Worm (Caenorhabditis elegans): ENCODE measurements around the gene Y37E11B.5.
A peak's percentile ranks its signal among the peaks of the same experiment; 100 is the strongest.

Y37E11B.5 gene

DNA sequence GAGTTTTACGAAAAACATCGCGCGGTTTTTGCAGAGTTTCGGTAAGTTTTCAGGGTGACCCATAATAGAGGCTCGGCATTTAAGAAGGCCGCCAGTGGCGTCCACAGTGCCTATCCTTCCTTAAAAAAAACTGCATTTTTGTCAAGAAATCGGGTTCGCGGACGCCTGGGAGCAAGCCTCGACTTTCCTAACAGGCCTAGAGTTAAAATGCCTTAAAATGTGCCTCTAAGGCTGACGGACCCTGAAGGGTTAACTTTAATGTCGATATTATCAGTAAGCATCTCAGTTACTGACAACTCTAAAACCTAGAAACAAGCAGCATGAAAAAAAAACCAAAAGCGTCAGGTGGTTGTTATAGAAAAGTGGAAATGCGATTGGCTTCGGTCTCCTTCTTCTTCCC is 39.2 kb downstream of the Y37E11B.5 start:
- TF ChIP-seq drap-1 (GFP tag; optimal IDR thresholded peaks at IDR 0.05) (no peak), lsy-2 (tag; optimal IDR thresholded peaks at IDR 0.05) (no peak)

DNA sequence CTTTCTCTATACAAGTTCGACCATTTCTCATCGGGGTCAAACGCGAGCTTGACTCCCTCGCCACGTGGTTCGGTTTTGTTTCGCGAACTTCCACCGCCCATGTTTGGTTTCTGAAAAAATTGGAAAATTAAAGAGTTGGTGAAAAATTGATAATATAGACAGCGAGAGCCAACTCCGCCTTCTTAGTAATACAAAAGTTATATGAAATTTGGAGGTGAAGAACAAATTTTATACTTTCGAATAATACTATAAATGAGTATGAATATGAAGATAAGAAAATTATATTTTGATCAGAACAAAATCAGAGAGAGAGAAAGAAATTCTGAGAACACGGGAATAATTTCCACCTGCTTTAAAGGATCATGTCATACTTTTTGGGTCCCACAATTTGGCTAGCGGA is 41.0 kb downstream of the Y37E11B.5 start, which contains the start of gene osm-9:
Gene osm-9 (minus strand): TSS at position 101 of the 400 bp plus-strand sequence.
- TF ChIP-seq drap-1 (GFP tag; optimal IDR thresholded peaks at IDR 0.05) (no peak), zip-8 (tag; optimal IDR thresholded peaks at IDR 0.05) (no peak), mab-5 (tag; optimal IDR thresholded peaks at IDR 0.05) (no peak), sem-2 (GFP tag; optimal IDR thresholded peaks at IDR 0.05) (no peak), hlh-1 (tag; optimal IDR thresholded peaks at IDR 0.05) (no peak), unc-39 (tag; optimal IDR thresholded peaks at IDR 0.05) (no peak), lin-13 (tag; optimal IDR thresholded peaks at IDR 0.05) (no peak), flh-1 (GFP tag; optimal IDR thresholded peaks at IDR 0.05) (no peak), lin-32 (GFP tag; optimal IDR thresholded peaks at IDR 0.05) (no peak)

DNA sequence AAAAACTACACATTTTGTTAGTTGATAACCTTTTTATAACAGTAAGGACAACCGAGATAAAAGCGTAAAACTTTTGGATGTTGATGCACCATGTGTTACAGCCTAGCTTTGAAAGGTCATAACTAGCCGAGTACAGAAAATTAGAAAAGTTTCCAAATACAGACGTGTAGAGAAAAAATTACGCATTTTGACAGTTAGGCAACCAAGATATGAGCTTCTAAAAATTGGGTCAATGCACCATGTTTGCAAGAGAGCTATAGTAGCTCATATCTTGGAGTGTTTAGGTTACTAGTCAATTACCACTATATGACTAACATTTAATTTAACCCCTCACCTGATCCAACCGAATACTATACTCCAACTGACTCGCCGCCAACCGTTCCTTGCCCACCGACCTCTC is 45.4 kb downstream of the Y37E11B.5 start:
- no peak for TF ChIP-seq nhr-28 (tag; optimal IDR thresholded peaks at IDR 0.05)
- TF ChIP-seq nhr-237 (tag; optimal IDR thresholded peaks at IDR 0.05) = no peak
- TF ChIP-seq ceh-39 (tag; optimal IDR thresholded peaks at IDR 0.05) = no peak
- no peak for TF ChIP-seq ceh-43 (GFP tag; optimal IDR thresholded peaks at IDR 0.05)
- no peak for TF ChIP-seq elt-1 (tag; optimal IDR thresholded peaks at IDR 0.05; ENCODE audit: borderline replicate concordance, insufficient read depth)

DNA sequence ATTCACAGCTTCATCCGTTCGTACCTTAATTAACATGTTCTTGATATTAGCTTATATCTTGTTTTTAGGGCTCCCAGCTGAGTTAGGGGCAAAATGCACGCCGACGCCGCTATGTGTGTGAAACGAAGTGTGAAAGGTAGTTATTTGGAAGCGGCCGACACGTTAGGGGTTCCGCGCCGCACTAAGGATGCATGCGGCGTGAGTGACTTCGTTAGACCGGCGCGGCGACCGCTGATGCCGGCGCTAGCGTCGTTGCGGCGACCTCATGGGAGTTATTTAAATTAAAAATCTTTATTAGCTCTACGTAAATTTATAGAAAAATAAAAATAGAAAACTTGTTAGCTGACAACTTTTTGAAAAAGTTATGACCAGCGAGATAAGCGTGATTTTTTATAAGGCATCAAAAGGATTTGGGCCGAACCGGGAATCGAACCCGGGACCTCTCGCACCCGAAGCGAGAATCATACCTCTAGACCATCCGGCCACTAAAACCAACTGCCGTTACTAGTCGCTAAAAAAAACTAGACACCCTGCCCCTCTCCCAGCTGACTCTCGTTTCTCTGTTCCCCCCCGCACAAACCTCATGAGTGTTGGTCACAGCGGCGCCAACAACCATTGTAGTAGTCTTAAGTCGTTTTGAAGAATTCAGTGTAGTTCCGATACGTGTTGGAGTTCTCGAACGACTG is 46.4 kb downstream of the Y37E11B.5 start:
- no peak for TF ChIP-seq elt-3 (tag; optimal IDR thresholded peaks at IDR 0.05)
- TF ChIP-seq zip-8 (tag; optimal IDR thresholded peaks at IDR 0.05) = no peak
- no peak for TF ChIP-seq ztf-11 (tag; optimal IDR thresholded peaks at IDR 0.05)
- no peak for TF ChIP-seq unc-39 (tag; optimal IDR thresholded peaks at IDR 0.05)
- no peak for TF ChIP-seq lin-13 (tag; optimal IDR thresholded peaks at IDR 0.05)
- no peak for TF ChIP-seq ceh-39 (tag; optimal IDR thresholded peaks at IDR 0.05)
- TF ChIP-seq sem-2 (GFP tag; optimal IDR thresholded peaks at IDR 0.05) = peak; percentile 60
- TF ChIP-seq nhr-12 (tag; optimal IDR thresholded peaks at IDR 0.05) = no peak
- no peak for TF ChIP-seq nhr-2 (tag; optimal IDR thresholded peaks at IDR 0.05)
- TF ChIP-seq tbx-8 (GFP tag; optimal IDR thresholded peaks at IDR 0.05) = peak; percentile 40
- no peak for TF ChIP-seq pha-4 (tag; optimal IDR thresholded peaks at IDR 0.05)
- TF ChIP-seq M03D4.4 (tag; optimal IDR thresholded peaks at IDR 0.05) = peak; percentile 83
- TF ChIP-seq unc-120 (tag; optimal IDR thresholded peaks at IDR 0.05; ENCODE audit: poor library complexity, severe bottlenecking) = peak; percentile 44
- TF ChIP-seq ham-2 (GFP tag; optimal IDR thresholded peaks at IDR 0.05) = no peak
- TF ChIP-seq lin-32 (GFP tag; optimal IDR thresholded peaks at IDR 0.05) = peak; percentile 8
- TF ChIP-seq elt-1 (tag; optimal IDR thresholded peaks at IDR 0.05; ENCODE audit: borderline replicate concordance, insufficient read depth) = no peak
- no peak for TF ChIP-seq hlh-1 (tag; optimal IDR thresholded peaks at IDR 0.05)
- no peak for TF ChIP-seq ces-1 (GFP tag; optimal IDR thresholded peaks at IDR 0.05)
- peak; percentile 72 for TF ChIP-seq sptf-1 (tag; optimal IDR thresholded peaks at IDR 0.05)
- no peak for TF ChIP-seq unc-62 (GFP tag; optimal IDR thresholded peaks at IDR 0.05)
- no peak for TF ChIP-seq mab-5 (tag; optimal IDR thresholded peaks at IDR 0.05)
- TF ChIP-seq flh-1 (GFP tag; optimal IDR thresholded peaks at IDR 0.05) = peak; percentile 59
- TF ChIP-seq lsy-2 (tag; optimal IDR thresholded peaks at IDR 0.05) = no peak
- TF ChIP-seq nhr-237 (tag; optimal IDR thresholded peaks at IDR 0.05) = no peak
- peak; percentile 72 for TF ChIP-seq ceh-83 (GFP tag; optimal IDR thresholded peaks at IDR 0.05)
- peak; percentile 73 for TF ChIP-seq mls-2 (tag; optimal IDR thresholded peaks at IDR 0.05)
- TF ChIP-seq ceh-43 (GFP tag; optimal IDR thresholded peaks at IDR 0.05) = peak; percentile 16
- TF ChIP-seq nhr-76 (tag; optimal IDR thresholded peaks at IDR 0.05) = no peak
- no peak for TF ChIP-seq blmp-1 (tag; optimal IDR thresholded peaks at IDR 0.05)
- peak; percentile 67 for TF ChIP-seq cnd-1 (tag; optimal IDR thresholded peaks at IDR 0.05)
- peak; percentile 58 for TF ChIP-seq drap-1 (GFP tag; optimal IDR thresholded peaks at IDR 0.05)
- TF ChIP-seq nhr-28 (tag; optimal IDR thresholded peaks at IDR 0.05) = no peak
- TF ChIP-seq bed-3 (GFP tag; optimal IDR thresholded peaks at IDR 0.05) = peak; percentile 25
- TF ChIP-seq snpc-4 (tag; optimal IDR thresholded peaks at IDR 0.05) = no peak
- TF ChIP-seq mep-1 (tag; optimal IDR thresholded peaks at IDR 0.05) = no peak
